Fruit fly (Drosophila melanogaster) whole organism, adult: ENCODE data around the gene CG33772.

ENCODE experiments used
- CG11617 ChIP-seq: fragments of 200-800 bp; sonication (Bioruptor generic); optimal IDR thresholded peaks from 2 replicates; lab custom pipeline; 2017; ENCODE audit warnings: mild to moderate bottlenecking, missing biosample characterization, missing genetic modification reagents, missing genetic modification characterization
- CG12768 ChIP-seq: fragments of 200-800 bp; sonication (Bioruptor generic); optimal IDR thresholded peaks from 2 replicates; lab custom pipeline; 2017; ENCODE audit warnings: missing biosample characterization, missing genetic modification characterization, mild to moderate bottlenecking, moderate library complexity, missing genetic modification reagents
- CG14711 ChIP-seq: fragments of 200-800 bp; sonication (Bioruptor generic); optimal IDR thresholded peaks from 2 replicates; lab custom pipeline; 2018; ENCODE audit warnings: missing biosample characterization, mild to moderate bottlenecking, missing genetic modification characterization, moderate library complexity
- CG1620 ChIP-seq: fragments of 200-800 bp; sonication (Bioruptor generic); optimal IDR thresholded peaks from 2 replicates; lab custom pipeline; 2016; ENCODE audit warnings: missing biosample characterization, missing genetic modification characterization
- CG7045 ChIP-seq: fragments of 200-800 bp; sonication (Bioruptor generic); optimal IDR thresholded peaks from 2 replicates; lab custom pipeline; 2017; ENCODE audit warnings: missing biosample characterization, mild to moderate bottlenecking, missing genetic modification characterization
- Mnt ChIP-seq: fragments of 200-800 bp; sonication (Bioruptor generic); optimal IDR thresholded peaks from 2 replicates; lab custom pipeline; 2016; ENCODE audit warnings: missing biosample characterization, mild to moderate bottlenecking, missing genetic modification characterization
- bab1 ChIP-seq: fragments of 200-800 bp; sonication (Bioruptor generic); optimal IDR thresholded peaks from 3 replicates; lab custom pipeline; 2019; ENCODE audit warnings: missing biosample characterization, mild to moderate bottlenecking, missing genetic modification characterization, moderate library complexity
- toe ChIP-seq: fragments of 200-800 bp; sonication (Bioruptor generic); optimal IDR thresholded peaks from 2 replicates; lab custom pipeline; 2016; ENCODE audit warnings: missing biosample characterization, missing genetic modification characterization

- TF ChIP-seq bab1 (GFP tag; lab: Kevin White, UChicago) (no peak), CG11617 (GFP tag; lab: Kevin White, UChicago) (no peak), Mnt (GFP tag; lab: Kevin White, UChicago) (no peak), CG14711 (no peak), toe (GFP tag; lab: Kevin White, UChicago) (no peak), CG12768 (no peak), CG7045 (GFP tag; lab: Kevin White, UChicago) (no peak), CG1620 (no peak)
Measured at dm6 chr3L:22647627-22648026, 4.7 kb downstream of the CG33772 start, which contains the start of gene CG33769.
